Worm (Caenorhabditis elegans) whole organism, mixed stage, embryonic: ENCODE data around the gene nstp-8.
"Not testable (repeated sequence)": the region's sequence is repeated elsewhere in the genome, so short reads cannot be mapped to it uniquely, and the experiment has no call there.

Experiments
- M03D4.4 ChIP-seq: sonication (generic microtip); optimal IDR thresholded peaks from 2 replicates; lab custom pipeline; 2017; ENCODE audit warnings: mild to moderate bottlenecking, missing genetic modification characterization, missing compliant biosample characterization
- bed-3 ChIP-seq: fragments of 200-800 bp; sonication (Bioruptor generic); optimal IDR thresholded peaks from 3 replicates; lab custom pipeline; 2018; ENCODE audit warnings: mild to moderate bottlenecking, missing genetic modification characterization, moderate library complexity, missing compliant biosample characterization
- blmp-1 ChIP-seq: fragments of 150-350 bp; optimal IDR thresholded peaks from 2 replicates; lab custom pipeline; 2014; ENCODE audit warnings: missing biosample characterization, missing genetic modification characterization
- ceh-39 ChIP-seq: fragments of 150-350 bp; optimal IDR thresholded peaks from 2 replicates; lab custom pipeline; 2014; ENCODE audit warnings: missing biosample characterization, missing genetic modification characterization
- ceh-83 ChIP-seq: fragments of 200-800 bp; sonication (Bioruptor generic); optimal IDR thresholded peaks from 2 replicates; lab custom pipeline; 2018; ENCODE audit warnings: mild to moderate bottlenecking, missing genetic modification characterization, missing compliant biosample characterization
- ces-1 ChIP-seq: fragments of 150-350 bp; optimal IDR thresholded peaks from 2 replicates; lab custom pipeline; 2014; ENCODE audit warnings: missing biosample characterization, missing genetic modification reagents, missing genetic modification characterization
- cnd-1 ChIP-seq: fragments of 200-800 bp; sonication (Bioruptor generic); optimal IDR thresholded peaks from 2 replicates; lab custom pipeline; 2018; ENCODE audit warnings: mild to moderate bottlenecking, missing genetic modification characterization, missing compliant biosample characterization
- drap-1 ChIP-seq: fragments of 200-800 bp; sonication (Bioruptor generic); optimal IDR thresholded peaks from 3 replicates; lab custom pipeline; 2018; ENCODE audit warnings: mild to moderate bottlenecking, missing genetic modification characterization, missing compliant biosample characterization
- elt-1 ChIP-seq: sonication (generic microtip); optimal IDR thresholded peaks from 2 replicates; lab custom pipeline; 2017; ENCODE audit warnings: missing genetic modification characterization, mild to moderate bottlenecking, missing compliant biosample characterization, antibody characterized with exemption, moderate library complexity, borderline replicate concordance; ENCODE audit not compliant: insufficient read depth
- elt-3 ChIP-seq: fragments of 150-350 bp; optimal IDR thresholded peaks from 2 replicates; lab custom pipeline; 2014; ENCODE audit warnings: missing biosample characterization, missing genetic modification characterization
- flh-1 ChIP-seq: fragments of 200-800 bp; sonication (Bioruptor generic); optimal IDR thresholded peaks from 2 replicates; lab custom pipeline; 2018; ENCODE audit warnings: mild to moderate bottlenecking, missing genetic modification characterization, moderate library complexity, missing compliant biosample characterization
- ham-2 ChIP-seq: fragments of 200-800 bp; sonication (Bioruptor generic); optimal IDR thresholded peaks from 2 replicates; lab custom pipeline; 2018; ENCODE audit warnings: mild to moderate bottlenecking, missing genetic modification characterization, missing compliant biosample characterization
- hlh-1 ChIP-seq: fragments of 150-350 bp; optimal IDR thresholded peaks from 2 replicates; lab custom pipeline; 2014; ENCODE audit warnings: missing biosample characterization, missing genetic modification reagents, missing genetic modification characterization
- lin-13 ChIP-seq: fragments of 150-350 bp; optimal IDR thresholded peaks from 2 replicates; lab custom pipeline; 2014; ENCODE audit warnings: missing biosample characterization, missing genetic modification characterization
- mep-1 ChIP-seq: fragments of 150-350 bp; optimal IDR thresholded peaks from 2 replicates; lab custom pipeline; 2017; ENCODE audit warnings: missing biosample characterization, missing genetic modification reagents, missing genetic modification characterization, inconsistent platforms
- mls-2 ChIP-seq: sonication (generic microtip); optimal IDR thresholded peaks from 2 replicates; lab custom pipeline; 2016; ENCODE audit warnings: mild to moderate bottlenecking, missing genetic modification characterization, moderate library complexity, missing compliant biosample characterization
- nhr-12 ChIP-seq: fragments of 150-350 bp; optimal IDR thresholded peaks from 2 replicates; lab custom pipeline; 2014; ENCODE audit warnings: missing biosample characterization, missing genetic modification characterization
- nhr-2 ChIP-seq: fragments of 150-350 bp; optimal IDR thresholded peaks from 2 replicates; lab custom pipeline; 2014; ENCODE audit warnings: missing biosample characterization, missing genetic modification characterization
- nhr-237 ChIP-seq: fragments of 150-350 bp; optimal IDR thresholded peaks from 2 replicates; lab custom pipeline; 2014; ENCODE audit warnings: missing biosample characterization, missing genetic modification characterization
- nhr-28 ChIP-seq: fragments of 150-350 bp; optimal IDR thresholded peaks from 2 replicates; lab custom pipeline; 2014; ENCODE audit warnings: missing biosample characterization, missing genetic modification characterization
- nhr-76 ChIP-seq: sonication (generic microtip); optimal IDR thresholded peaks from 2 replicates; lab custom pipeline; 2017; ENCODE audit warnings: missing biosample characterization, missing genetic modification characterization
- pha-4 ChIP-seq: fragments of 150-350 bp; optimal IDR thresholded peaks from 2 replicates; lab custom pipeline; 2018; ENCODE audit warnings: missing biosample characterization, missing genetic modification reagents, missing genetic modification characterization
- sem-2 ChIP-seq: fragments of 200-800 bp; sonication (Bioruptor generic); optimal IDR thresholded peaks from 2 replicates; lab custom pipeline; 2018; ENCODE audit warnings: mild to moderate bottlenecking, missing genetic modification characterization, missing compliant biosample characterization
- snpc-4 ChIP-seq: fragments of 150-350 bp; optimal IDR thresholded peaks from 2 replicates; lab custom pipeline; 2014; ENCODE audit warnings: missing biosample characterization, missing genetic modification characterization
- tbx-8 ChIP-seq: fragments of 200-800 bp; sonication (Bioruptor generic); optimal IDR thresholded peaks from 2 replicates; lab custom pipeline; 2018; ENCODE audit warnings: mild to moderate bottlenecking, missing genetic modification characterization, moderate library complexity, missing compliant biosample characterization
- unc-120 ChIP-seq: sonication (generic microtip); optimal IDR thresholded peaks from 2 replicates; lab custom pipeline; 2017; ENCODE audit warnings: missing genetic modification characterization, missing compliant biosample characterization; ENCODE audit not compliant: poor library complexity, severe bottlenecking
- unc-62 ChIP-seq: fragments of 150-350 bp; optimal IDR thresholded peaks from 2 replicates; lab custom pipeline; 2014; ENCODE audit warnings: missing biosample characterization, missing genetic modification reagents, missing genetic modification characterization
- zip-8 ChIP-seq: fragments of 150-350 bp; optimal IDR thresholded peaks from 2 replicates; lab custom pipeline; 2014; ENCODE audit warnings: missing biosample characterization, missing genetic modification characterization
- ztf-11 ChIP-seq: fragments of 150-350 bp; optimal IDR thresholded peaks from 2 replicates; lab custom pipeline; 2014; ENCODE audit warnings: missing biosample characterization, missing genetic modification characterization

Gene nstp-8

DNA sequence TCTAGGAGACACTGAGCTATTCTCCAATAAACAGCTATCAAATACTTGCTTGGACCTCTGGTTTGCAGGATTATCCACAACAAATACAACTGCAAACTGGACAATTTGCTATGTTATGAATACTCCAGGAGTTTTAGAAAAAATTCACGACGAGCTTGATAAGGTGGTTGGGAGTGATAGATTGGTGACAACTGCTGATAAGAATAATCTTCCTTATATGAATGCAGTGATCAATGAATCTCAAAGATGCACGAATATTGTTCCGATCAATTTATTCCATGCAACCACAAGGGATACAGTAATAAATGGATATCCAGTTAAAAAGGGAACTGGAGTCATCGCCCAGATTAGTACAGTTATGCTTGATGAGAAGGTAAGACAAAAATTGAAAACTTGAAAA lies 36.3 kb downstream of the nstp-8 start:
- TF ChIP-seq nhr-237 (no peak), cnd-1 (tag; lab: Kevin White, UChicago) (no peak), mls-2 (tag; lab: Kevin White, UChicago) (no peak), nhr-28 (tag; lab: Kevin White, UChicago) (no peak), zip-8 (tag; lab: Kevin White, UChicago) (no peak), sem-2 (GFP tag; lab: Kevin White, UChicago) (no peak), unc-120 (tag; lab: Kevin White, UChicago) (no peak), ceh-39 (tag; lab: Kevin White, UChicago) (no peak), pha-4 (tag; lab: Kevin White, UChicago) (no peak), blmp-1 (tag; lab: Kevin White, UChicago) (no peak), bed-3 (GFP tag; lab: Kevin White, UChicago) (no peak)

DNA sequence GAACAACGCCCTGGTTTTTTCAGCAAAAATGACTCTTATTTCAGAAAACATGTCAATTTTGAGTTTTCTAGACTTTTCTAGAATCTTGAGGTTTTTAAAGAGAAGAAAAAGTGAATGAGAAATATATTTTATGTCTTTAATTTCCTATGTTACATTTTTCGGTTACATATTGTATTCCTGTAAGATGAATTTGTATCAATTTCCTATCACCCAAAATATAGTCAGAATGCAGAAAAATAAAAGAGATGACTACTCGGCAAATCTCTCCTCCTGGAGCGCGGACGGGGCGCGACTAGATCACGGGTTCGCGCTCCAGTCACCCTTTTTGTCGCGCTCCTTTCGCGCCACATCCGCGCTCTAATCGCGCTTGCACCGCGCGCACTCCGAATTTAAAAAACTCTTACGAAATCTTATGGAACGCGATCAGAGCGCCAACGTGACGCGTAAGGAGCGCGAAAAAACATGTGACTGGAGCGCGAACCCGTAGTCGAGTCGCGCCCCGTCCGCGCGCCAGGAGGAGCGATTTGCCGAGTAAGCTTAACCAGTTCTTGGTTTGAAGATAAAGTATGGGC lies 39.2 kb downstream of the nstp-8 start, which contains the start of gene str-253:
str-253 (minus strand) TSS at position 51 of the 572 bp plus-strand sequence.
- TF ChIP-seq bed-3 (GFP tag; lab: Kevin White, UChicago) (no peak), nhr-12 (tag; lab: Kevin White, UChicago) (no peak), M03D4.4 (no peak), ceh-83 (GFP tag; lab: Kevin White, UChicago) (no peak), mls-2 (tag; lab: Kevin White, UChicago) (no peak), tbx-8 (GFP tag; lab: Kevin White, UChicago) (no peak), snpc-4 (no peak), ces-1 (GFP tag; lab: Kevin White, UChicago) (no peak), elt-3 (tag; lab: Kevin White, UChicago) (no peak), drap-1 (GFP tag; lab: Kevin White, UChicago) (no peak), ham-2 (GFP tag; lab: Kevin White, UChicago) (no peak), nhr-2 (tag; lab: Kevin White, UChicago) (no peak)

DNA sequence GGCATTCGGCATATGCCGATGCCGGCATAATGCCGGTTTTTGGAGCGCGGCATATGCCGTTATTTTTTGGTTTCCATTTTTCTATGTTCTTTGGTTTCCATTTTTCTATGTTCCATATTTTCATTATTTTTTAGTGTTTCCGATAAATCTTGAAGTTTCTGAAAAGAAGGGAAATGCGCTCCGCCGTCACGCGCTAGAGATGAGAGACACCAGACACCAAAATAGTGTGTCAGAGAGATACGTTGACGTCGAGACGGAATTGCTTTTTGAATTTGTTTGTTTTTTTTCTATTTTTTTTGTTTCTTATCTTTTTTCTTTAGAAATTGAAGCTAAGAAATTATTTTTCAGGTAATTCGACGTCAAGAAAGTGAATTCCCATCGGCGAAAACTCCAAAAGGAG lies 39.7 kb downstream of the nstp-8 start, which contains the start of gene F41B5.1:
F41B5.1 (plus strand) TSS at position 343 of the 400 bp plus-strand sequence.
- not testable (repeated sequence) for TF ChIP-seq lin-13 (tag; lab: Kevin White, UChicago); nhr-237; nhr-76 (tag; lab: Kevin White, UChicago)

DNA sequence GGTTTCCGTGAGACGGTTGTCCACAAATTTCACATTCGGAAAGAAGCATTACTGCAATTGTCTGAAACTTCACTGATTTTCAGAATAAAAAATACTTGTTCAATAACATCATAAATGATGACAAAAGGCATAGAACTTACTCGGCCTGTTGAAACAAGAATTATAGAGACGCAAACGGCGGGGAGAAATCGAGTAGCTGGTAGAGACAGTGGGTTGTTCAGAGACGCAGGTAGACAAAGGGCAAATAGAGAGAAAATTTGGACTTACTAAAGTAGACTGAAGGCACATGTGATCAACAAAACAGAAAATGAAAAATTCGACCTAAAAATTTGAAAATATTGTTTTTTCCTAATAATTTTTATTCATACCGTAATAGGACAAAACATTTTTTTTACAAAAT lies 44.3 kb downstream of the nstp-8 start, which contains the start of gene nhr-182:
nhr-182 (minus strand) TSS at position 178 of the 400 bp plus-strand sequence.
- TF ChIP-seq zip-8 (tag; lab: Kevin White, UChicago) (no peak), pha-4 (tag; lab: Kevin White, UChicago) (peak; percentile 75)
- TF ChIP-seq, all 35 proteins: peak for 1

DNA sequence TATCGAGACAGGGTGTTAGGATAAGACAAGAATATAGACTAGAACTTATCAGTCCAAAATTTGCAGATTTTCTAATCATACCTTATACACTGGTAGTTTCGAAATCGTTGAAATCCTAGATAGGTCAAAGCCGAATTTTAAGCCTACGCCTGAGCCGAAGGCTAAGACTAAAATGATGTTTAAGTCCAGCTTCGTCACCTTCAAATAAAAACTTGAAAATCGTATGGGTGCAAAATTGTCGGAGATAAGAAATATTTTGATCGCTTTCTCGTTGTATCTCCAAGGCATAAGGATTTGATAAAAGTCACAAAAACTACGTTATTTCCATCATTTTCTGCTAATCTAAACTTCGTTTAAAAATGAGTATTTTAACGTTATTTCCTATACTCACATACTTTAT lies 45.2 kb downstream of the nstp-8 start, which contains the start of gene F41B5.12:
F41B5.12 (plus strand) TSS at position 301 of the 400 bp plus-strand sequence.
- TF ChIP-seq blmp-1 (tag; lab: Kevin White, UChicago) (no peak), unc-120 (tag; lab: Kevin White, UChicago) (no peak), snpc-4 (no peak), elt-1 (tag; lab: Kevin White, UChicago) (no peak), ceh-83 (GFP tag; lab: Kevin White, UChicago) (no peak), ceh-39 (tag; lab: Kevin White, UChicago) (no peak), hlh-1 (tag; lab: Kevin White, UChicago) (no peak), ztf-11 (tag; lab: Kevin White, UChicago) (no peak), zip-8 (tag; lab: Kevin White, UChicago) (no peak)
- TF ChIP-seq, all 35 proteins: peak for 0

DNA sequence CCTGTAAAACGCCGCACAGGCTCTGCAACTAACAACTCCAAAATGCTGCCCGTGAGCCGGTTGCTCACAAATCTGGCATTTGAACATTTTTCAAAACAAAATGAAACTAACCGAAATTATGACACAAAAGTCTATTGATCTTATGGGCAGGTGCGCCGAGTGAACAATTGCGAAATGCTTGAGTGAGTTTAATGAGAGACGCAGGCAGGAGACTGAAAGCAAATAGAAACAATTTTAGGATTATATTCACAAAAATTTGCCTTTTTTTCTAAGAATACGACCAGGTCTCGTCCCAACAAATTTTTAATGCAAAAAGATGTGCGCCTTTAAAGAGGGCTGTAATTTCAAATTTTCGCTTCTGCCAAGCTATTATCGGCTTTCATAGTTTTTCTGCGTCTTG lies 49.0 kb downstream of the nstp-8 start, which contains the start of gene nhr-183:
nhr-183 (minus strand) TSS at position 180 of the 400 bp plus-strand sequence.
- no peak for TF ChIP-seq hlh-1 (tag; lab: Kevin White, UChicago)
- no peak for TF ChIP-seq mep-1 (tag; lab: Kevin White, UChicago)
- TF ChIP-seq unc-62 (GFP tag; lab: Kevin White, UChicago) = no peak
- TF ChIP-seq flh-1 (GFP tag; lab: Kevin White, UChicago) = no peak
